Fruit fly (Drosophila melanogaster) whole organism, prepupa: ENCODE results near the gene Mnn1.

ENCODE experiments used
- Blimp-1 ChIP-seq: fragments of 200-800 bp; sonication (Bioruptor generic); optimal IDR thresholded peaks from 3 replicates; lab custom pipeline; 2017; ENCODE audit warnings: missing biosample characterization, missing genetic modification characterization, mild to moderate bottlenecking, moderate library complexity, missing genetic modification reagents
- CG10631 ChIP-seq: fragments of 200-800 bp; sonication (Bioruptor generic); optimal IDR thresholded peaks from 2 replicates; lab custom pipeline; 2016; ENCODE audit warnings: missing biosample characterization, missing genetic modification characterization
- CG11294 ChIP-seq: fragments of 200-800 bp; sonication (Bioruptor generic); IDR thresholded peaks from 2 replicates; pipeline ENCODE4 v1.3.6; 2022; ENCODE audit warnings: missing biosample characterization, missing genetic modification characterization
- CG11762 ChIP-seq: fragments of 200-800 bp; sonication (Bioruptor generic); optimal IDR thresholded peaks from 3 replicates; lab custom pipeline; 2016; ENCODE audit warnings: missing biosample characterization, missing genetic modification characterization; ENCODE audit not compliant: insufficient read depth
- CG11902 ChIP-seq: fragments of 200-800 bp; sonication (Bioruptor generic); optimal IDR thresholded peaks from 3 replicates; lab custom pipeline; 2016; ENCODE audit warnings: missing biosample characterization, missing genetic modification characterization
- CG15336 ChIP-seq: fragments of 200-800 bp; sonication (Bioruptor generic); IDR thresholded peaks from 2 replicates; pipeline ENCODE4 v1.3.6; 2022; ENCODE audit warnings: missing biosample characterization, missing genetic modification characterization
- CG16779 ChIP-seq: fragments of 200-800 bp; sonication (Bioruptor generic); optimal IDR thresholded peaks from 3 replicates; lab custom pipeline; 2017; ENCODE audit warnings: missing biosample characterization, mild to moderate bottlenecking, missing genetic modification characterization
- CG3032 ChIP-seq: fragments of 200-800 bp; optimal IDR thresholded peaks from 2 replicates; lab custom pipeline; 2019; ENCODE audit warnings: missing biosample characterization, mild to moderate bottlenecking, missing genetic modification characterization, moderate library complexity
- CG31627 ChIP-seq: fragments of 200-800 bp; sonication (Bioruptor generic); optimal IDR thresholded peaks from 3 replicates; lab custom pipeline; 2016; ENCODE audit warnings: missing biosample characterization, missing genetic modification characterization
- CG32006 ChIP-seq: fragments of 200-800 bp; sonication (Bioruptor generic); optimal IDR thresholded peaks from 3 replicates; lab custom pipeline; 2017; ENCODE audit warnings: missing biosample characterization, mild to moderate bottlenecking, missing genetic modification characterization
- CG34406 ChIP-seq: fragments of 200-800 bp; sonication (Bioruptor generic); optimal IDR thresholded peaks from 3 replicates; lab custom pipeline; 2016; ENCODE audit warnings: missing biosample characterization, missing genetic modification characterization
- CG6163 ChIP-seq: fragments of 200-800 bp; sonication (Bioruptor generic); IDR thresholded peaks from 3 replicates; pipeline ENCODE4 v1.3.6; 2022; ENCODE audit warnings: missing biosample characterization, missing genetic modification characterization
- CG6276 ChIP-seq: fragments of 200-800 bp; sonication (Bioruptor generic); optimal IDR thresholded peaks from 2 replicates; lab custom pipeline; 2017; ENCODE audit warnings: missing biosample characterization, mild to moderate bottlenecking, missing genetic modification characterization
- CG6792 ChIP-seq: fragments of 200-800 bp; sonication (Bioruptor generic); optimal IDR thresholded peaks from 3 replicates; lab custom pipeline; 2016; ENCODE audit warnings: missing biosample characterization, missing genetic modification characterization
- CG6854 ChIP-seq: fragments of 200-800 bp; sonication (Bioruptor generic); optimal IDR thresholded peaks from 2 replicates; lab custom pipeline; 2017; ENCODE audit warnings: missing biosample characterization, mild to moderate bottlenecking, missing genetic modification characterization
- CG8119 ChIP-seq: fragments of 200-800 bp; sonication (Bioruptor generic); IDR thresholded peaks from 3 replicates; pipeline ENCODE4 v1.3.6; 2022; ENCODE audit warnings: missing biosample characterization, missing genetic modification characterization
- CG8632 ChIP-seq: fragments of 200-800 bp; sonication (Bioruptor generic); optimal IDR thresholded peaks from 3 replicates; lab custom pipeline; 2016; ENCODE audit warnings: missing biosample characterization, missing genetic modification characterization
- CG9139 ChIP-seq: fragments of 200-800 bp; sonication (Bioruptor generic); optimal IDR thresholded peaks from 3 replicates; lab custom pipeline; 2017; ENCODE audit warnings: missing biosample characterization, mild to moderate bottlenecking, missing genetic modification characterization
- Eip75B ChIP-seq: fragments of 200-800 bp; sonication (Bioruptor generic); optimal IDR thresholded peaks from 3 replicates; lab custom pipeline; 2016; ENCODE audit warnings: missing biosample characterization, missing genetic modification characterization
- Eip78C ChIP-seq: fragments of 200-800 bp; sonication (Bioruptor generic); peaks from one replicate; lab custom pipeline; 2016; ENCODE audit warnings: missing biosample characterization, missing genetic modification characterization
- Eip93F ChIP-seq: fragments of 200-800 bp; sonication (Bioruptor generic); optimal IDR thresholded peaks from 2 replicates; lab custom pipeline; 2016; ENCODE audit warnings: missing biosample characterization, mild to moderate bottlenecking, missing genetic modification characterization
- Ets21C ChIP-seq: fragments of 200-800 bp; sonication (Bioruptor generic); optimal IDR thresholded peaks from 3 replicates; lab custom pipeline; 2016; ENCODE audit warnings: missing biosample characterization, missing genetic modification characterization
- Hr39 ChIP-seq: fragments of 200-800 bp; sonication (Bioruptor generic); optimal IDR thresholded peaks from 2 replicates; lab custom pipeline; 2016; ENCODE audit warnings: missing biosample characterization, missing genetic modification characterization
- Lpt ChIP-seq: fragments of 200-800 bp; sonication (Bioruptor generic); optimal IDR thresholded peaks from 3 replicates; lab custom pipeline; 2016; ENCODE audit warnings: missing biosample characterization, missing genetic modification characterization
- OdsH ChIP-seq: fragments of 200-800 bp; sonication (Bioruptor generic); optimal IDR thresholded peaks from 3 replicates; lab custom pipeline; 2016; ENCODE audit warnings: missing biosample characterization, missing genetic modification characterization
- Smox ChIP-seq: fragments of 200-800 bp; sonication (Bioruptor generic); optimal IDR thresholded peaks from 3 replicates; lab custom pipeline; 2016; ENCODE audit warnings: missing biosample characterization, missing genetic modification characterization
- Sox102F ChIP-seq: fragments of 200-800 bp; sonication (Bioruptor generic); optimal IDR thresholded peaks from 2 replicates; lab custom pipeline; 2016; ENCODE audit warnings: missing biosample characterization, mild to moderate bottlenecking, missing genetic modification characterization
- Sox14 ChIP-seq: fragments of 200-800 bp; sonication (Bioruptor generic); optimal IDR thresholded peaks from 3 replicates; lab custom pipeline; 2016; ENCODE audit warnings: missing biosample characterization, missing genetic modification characterization
- Sox15 ChIP-seq: fragments of 200-800 bp; sonication (Bioruptor generic); optimal IDR thresholded peaks from 3 replicates; lab custom pipeline; 2016; ENCODE audit warnings: missing biosample characterization, missing genetic modification characterization
- achi ChIP-seq: fragments of 200-800 bp; sonication (Bioruptor generic); optimal IDR thresholded peaks from 3 replicates; lab custom pipeline; 2016; ENCODE audit warnings: missing biosample characterization, missing genetic modification characterization
- acj6 ChIP-seq: fragments of 200-800 bp; sonication (Bioruptor generic); optimal IDR thresholded peaks from 3 replicates; lab custom pipeline; 2016; ENCODE audit warnings: missing biosample characterization, missing genetic modification characterization
- cyc ChIP-seq: fragments of 200-800 bp; sonication (Bioruptor generic); optimal IDR thresholded peaks from 3 replicates; lab custom pipeline; 2016; ENCODE audit warnings: missing biosample characterization, missing genetic modification characterization
- dsx ChIP-seq: fragments of 200-800 bp; optimal IDR thresholded peaks from 3 replicates; lab custom pipeline; 2019; ENCODE audit warnings: missing biosample characterization, mild to moderate bottlenecking, missing genetic modification characterization, moderate library complexity; ENCODE audit not compliant: poor library complexity, severe bottlenecking
- eg ChIP-seq: fragments of 200-800 bp; sonication (Bioruptor generic); IDR thresholded peaks from 3 replicates; pipeline ENCODE4 v1.3.6; 2022; ENCODE audit warnings: missing biosample characterization, missing genetic modification characterization
- esn ChIP-seq: fragments of 200-800 bp; sonication (Bioruptor generic); optimal IDR thresholded peaks from 2 replicates; lab custom pipeline; 2016; ENCODE audit warnings: missing biosample characterization, mild to moderate bottlenecking, missing genetic modification characterization, moderate library complexity
- fd59A ChIP-seq: fragments of 200-800 bp; sonication (Bioruptor generic); optimal IDR thresholded peaks from 2 replicates; lab custom pipeline; 2017; ENCODE audit warnings: missing biosample characterization, mild to moderate bottlenecking, missing genetic modification characterization, missing genetic modification reagents
- fd85E ChIP-seq: fragments of 200-800 bp; sonication (Bioruptor generic); optimal IDR thresholded peaks from 3 replicates; lab custom pipeline; 2016; ENCODE audit warnings: missing biosample characterization, missing genetic modification characterization
- lz ChIP-seq: fragments of 200-800 bp; sonication (Bioruptor generic); optimal IDR thresholded peaks from 3 replicates; lab custom pipeline; 2016; ENCODE audit warnings: missing biosample characterization, missing genetic modification characterization
- net ChIP-seq: fragments of 200-800 bp; sonication (Bioruptor generic); optimal IDR thresholded peaks from 3 replicates; lab custom pipeline; 2016; ENCODE audit warnings: missing biosample characterization, missing genetic modification characterization
- pdm3 ChIP-seq: fragments of 200-800 bp; sonication (Bioruptor generic); optimal IDR thresholded peaks from 3 replicates; lab custom pipeline; 2016; ENCODE audit warnings: missing biosample characterization, missing genetic modification characterization
- salr ChIP-seq, 2 experiments: fragments of 200-800 bp; sonication (Bioruptor generic); optimal IDR thresholded peaks; 3 replicates each; lab custom pipeline; 2016 to 2018; ENCODE audit warnings: missing biosample characterization in 2 of 2, missing genetic modification characterization in 2 of 2, mild to moderate bottlenecking in 1 of 2
- spab ChIP-seq: fragments of 200-800 bp; sonication (Bioruptor generic); optimal IDR thresholded peaks from 2 replicates; lab custom pipeline; 2017; ENCODE audit warnings: missing biosample characterization, mild to moderate bottlenecking, missing genetic modification characterization, missing genetic modification reagents
- ss ChIP-seq, 2 experiments: fragments of 200-800 bp; sonication (Bioruptor generic); optimal IDR thresholded peaks; 2 replicates in 1 of 2; 3 replicates in 1 of 2; lab custom pipeline; 2017 to 2018; ENCODE audit warnings: mild to moderate bottlenecking in 2 of 2, missing biosample characterization in 2 of 2, missing genetic modification characterization in 2 of 2, moderate library complexity in 1 of 2
- svp ChIP-seq: fragments of 200-800 bp; sonication (Bioruptor generic); peaks from one replicate; lab custom pipeline; 2016; ENCODE audit warnings: missing biosample characterization, missing genetic modification characterization
- topi ChIP-seq: fragments of 200-800 bp; sonication (Bioruptor generic); optimal IDR thresholded peaks from 3 replicates; lab custom pipeline; 2016; ENCODE audit warnings: missing biosample characterization, missing genetic modification characterization
- vri ChIP-seq: fragments of 200-800 bp; sonication (Bioruptor generic); optimal IDR thresholded peaks from 3 replicates; lab custom pipeline; 2016; ENCODE audit warnings: missing biosample characterization, mild to moderate bottlenecking, missing genetic modification characterization

Mnn1 gene

dm6 chr2L:7090922-7091321 is 34.8 kb downstream of the Mnn1 start (continued):
- peak; percentile 41 for TF ChIP-seq OdsH (GFP tag; lab: Kevin White, UChicago)
- TF ChIP-seq salr (GFP tag; optimal IDR thresholded peaks at IDR 0.05; lab: Kevin White, UChicago), result peak in 1 of 2 experiments; percentile 9
- no peak for TF ChIP-seq Sox14 (GFP tag; lab: Kevin White, UChicago)
- TF ChIP-seq ss (GFP tag; optimal IDR thresholded peaks at IDR 0.05; lab: Kevin White, UChicago), result peak in 1 of 2 experiments; percentile 12
- TF ChIP-seq CG10631 (GFP tag; lab: Kevin White, UChicago), result peak; percentile 3
- TF ChIP-seq CG11762 (GFP tag; lab: Kevin White, UChicago), result peak; percentile 26
- TF ChIP-seq CG32006 (GFP tag; lab: Kevin White, UChicago), result peak; percentile 36
- peak; percentile 44 for TF ChIP-seq CG3032 (tag; lab: Kevin White, UChicago)
- no peak for TF ChIP-seq CG6276
- TF ChIP-seq CG9139 (GFP tag; lab: Kevin White, UChicago), result no peak
- TF ChIP-seq CG15336 (GFP tag; lab: Robert Waterston, UW), result peak; percentile 21; the same call in 1 of the 2 replicates
- TF ChIP-seq esn (GFP tag; lab: Kevin White, UChicago), result peak; percentile 29
- TF ChIP-seq acj6 (GFP tag; lab: Kevin White, UChicago), result peak; percentile 35
- TF ChIP-seq cyc (GFP tag; lab: Kevin White, UChicago), result peak; percentile 1
- peak; percentile 3 for TF ChIP-seq CG11902 (GFP tag; lab: Kevin White, UChicago)
- no peak for TF ChIP-seq CG6854 (GFP tag; lab: Kevin White, UChicago)
- peak; percentile 7 for TF ChIP-seq Blimp-1 (GFP tag; lab: Kevin White, UChicago)
- no peak for TF ChIP-seq fd85E (GFP tag; lab: Kevin White, UChicago)
- TF ChIP-seq vri (GFP tag; lab: Kevin White, UChicago), result no peak
- TF ChIP-seq Eip75B (GFP tag; lab: Kevin White, UChicago), result no peak

dm6 chr2L:7094303-7094702 is 38.2 kb downstream of the Mnn1 start:
- TF ChIP-seq Smox (GFP tag; lab: Kevin White, UChicago) (peak; percentile 52), spab (GFP tag; lab: Kevin White, UChicago) (no peak), CG15336 (GFP tag; lab: Robert Waterston, UW) (peak; percentile 50; the same call in 1 of the 2 replicates), achi (GFP tag; lab: Kevin White, UChicago) (peak; percentile 32), pdm3 (GFP tag; lab: Kevin White, UChicago) (peak; percentile 53), Sox102F (GFP tag; lab: Kevin White, UChicago) (peak; percentile 38), topi (GFP tag; lab: Kevin White, UChicago) (peak; percentile 43), dsx (GFP tag; lab: Kevin White, UChicago) (no peak), CG9139 (GFP tag; lab: Kevin White, UChicago) (no peak), CG8632 (GFP tag; lab: Kevin White, UChicago) (peak; percentile 28), fd59A (GFP tag; lab: Kevin White, UChicago) (peak; percentile 24), Hr39 (GFP tag; lab: Kevin White, UChicago) (no peak), CG11294 (no peak), OdsH (GFP tag; lab: Kevin White, UChicago) (peak; percentile 50), CG10631 (GFP tag; lab: Kevin White, UChicago) (peak; percentile 42), CG8119 (no peak), CG3032 (tag; lab: Kevin White, UChicago) (no peak), Lpt (no peak), CG31627 (GFP tag; lab: Kevin White, UChicago) (peak; percentile 16), CG16779 (tag; lab: Kevin White, UChicago) (no peak), CG32006 (GFP tag; lab: Kevin White, UChicago) (peak; percentile 19), Sox15 (GFP tag; lab: Kevin White, UChicago) (no peak), salr (GFP tag; optimal IDR thresholded peaks at IDR 0.05; lab: Kevin White, UChicago) (peak in 1 of 2 experiments; percentile 31), CG6163 (GFP tag; lab: Robert Waterston, UW) (0 out of 3 replicates have a peak, but pooled peaks have one; percentile 5), CG6792 (peak; percentile 19), lz (peak; percentile 35), net (GFP tag; lab: Kevin White, UChicago) (peak; percentile 23), eg (GFP tag; lab: Robert Waterston, UW) (no peak), Eip78C (peak; percentile 71), CG6276 (no peak), Ets21C (GFP tag; lab: Kevin White, UChicago) (peak; percentile 16), Eip93F (no peak), svp (peak; percentile 66), Sox14 (GFP tag; lab: Kevin White, UChicago) (peak; percentile 17), CG34406 (GFP tag; lab: Kevin White, UChicago) (peak; percentile 12), esn (GFP tag; lab: Kevin White, UChicago) (peak; percentile 63), Eip75B (GFP tag; lab: Kevin White, UChicago) (no peak)
